Worm (Caenorhabditis elegans) whole organism, mixed stage, embryonic: ENCODE measurements around the gene Y67D8A.2.

ENCODE experiments used
- M03D4.4 ChIP-seq: sonication (generic microtip); optimal IDR thresholded peaks from 2 replicates; lab custom pipeline; 2017; ENCODE audit warnings: mild to moderate bottlenecking, missing genetic modification characterization, missing compliant biosample characterization
- bed-3 ChIP-seq: fragments of 200-800 bp; sonication (Bioruptor generic); optimal IDR thresholded peaks from 3 replicates; lab custom pipeline; 2018; ENCODE audit warnings: mild to moderate bottlenecking, missing genetic modification characterization, moderate library complexity, missing compliant biosample characterization
- blmp-1 ChIP-seq: fragments of 150-350 bp; optimal IDR thresholded peaks from 2 replicates; lab custom pipeline; 2014; ENCODE audit warnings: missing biosample characterization, missing genetic modification characterization
- ceh-39 ChIP-seq: fragments of 150-350 bp; optimal IDR thresholded peaks from 2 replicates; lab custom pipeline; 2014; ENCODE audit warnings: missing biosample characterization, missing genetic modification characterization
- ceh-43 ChIP-seq: fragments of 200-800 bp; sonication (Bioruptor generic); optimal IDR thresholded peaks from 2 replicates; lab custom pipeline; 2018; ENCODE audit warnings: mild to moderate bottlenecking, missing genetic modification characterization, moderate library complexity, missing compliant biosample characterization
- ceh-83 ChIP-seq: fragments of 200-800 bp; sonication (Bioruptor generic); optimal IDR thresholded peaks from 2 replicates; lab custom pipeline; 2018; ENCODE audit warnings: mild to moderate bottlenecking, missing genetic modification characterization, missing compliant biosample characterization
- ces-1 ChIP-seq: fragments of 150-350 bp; optimal IDR thresholded peaks from 2 replicates; lab custom pipeline; 2014; ENCODE audit warnings: missing biosample characterization, missing genetic modification reagents, missing genetic modification characterization
- cnd-1 ChIP-seq: fragments of 200-800 bp; sonication (Bioruptor generic); optimal IDR thresholded peaks from 2 replicates; lab custom pipeline; 2018; ENCODE audit warnings: mild to moderate bottlenecking, missing genetic modification characterization, missing compliant biosample characterization
- drap-1 ChIP-seq: fragments of 200-800 bp; sonication (Bioruptor generic); optimal IDR thresholded peaks from 3 replicates; lab custom pipeline; 2018; ENCODE audit warnings: mild to moderate bottlenecking, missing genetic modification characterization, missing compliant biosample characterization
- elt-1 ChIP-seq: sonication (generic microtip); optimal IDR thresholded peaks from 2 replicates; lab custom pipeline; 2017; ENCODE audit warnings: missing genetic modification characterization, mild to moderate bottlenecking, missing compliant biosample characterization, antibody characterized with exemption, moderate library complexity, borderline replicate concordance; ENCODE audit not compliant: insufficient read depth
- elt-3 ChIP-seq: fragments of 150-350 bp; optimal IDR thresholded peaks from 2 replicates; lab custom pipeline; 2014; ENCODE audit warnings: missing biosample characterization, missing genetic modification characterization
- flh-1 ChIP-seq: fragments of 200-800 bp; sonication (Bioruptor generic); optimal IDR thresholded peaks from 2 replicates; lab custom pipeline; 2018; ENCODE audit warnings: mild to moderate bottlenecking, missing genetic modification characterization, moderate library complexity, missing compliant biosample characterization
- ham-2 ChIP-seq: fragments of 200-800 bp; sonication (Bioruptor generic); optimal IDR thresholded peaks from 2 replicates; lab custom pipeline; 2018; ENCODE audit warnings: mild to moderate bottlenecking, missing genetic modification characterization, missing compliant biosample characterization
- hlh-1 ChIP-seq: fragments of 150-350 bp; optimal IDR thresholded peaks from 2 replicates; lab custom pipeline; 2014; ENCODE audit warnings: missing biosample characterization, missing genetic modification reagents, missing genetic modification characterization
- lin-13 ChIP-seq: fragments of 150-350 bp; optimal IDR thresholded peaks from 2 replicates; lab custom pipeline; 2014; ENCODE audit warnings: missing biosample characterization, missing genetic modification characterization
- lin-32 ChIP-seq: fragments of 200-800 bp; sonication (Bioruptor generic); optimal IDR thresholded peaks from 2 replicates; lab custom pipeline; 2018; ENCODE audit warnings: mild to moderate bottlenecking, missing genetic modification characterization, missing compliant biosample characterization
- lsy-2 ChIP-seq: fragments of 150-350 bp; optimal IDR thresholded peaks from 2 replicates; lab custom pipeline; 2014; ENCODE audit warnings: missing biosample characterization, missing genetic modification characterization
- mab-5 ChIP-seq: fragments of 150-350 bp; optimal IDR thresholded peaks from 2 replicates; lab custom pipeline; 2014; ENCODE audit warnings: missing biosample characterization, missing genetic modification characterization
- mep-1 ChIP-seq: fragments of 150-350 bp; optimal IDR thresholded peaks from 2 replicates; lab custom pipeline; 2017; ENCODE audit warnings: missing biosample characterization, missing genetic modification reagents, missing genetic modification characterization, inconsistent platforms
- mls-2 ChIP-seq: sonication (generic microtip); optimal IDR thresholded peaks from 2 replicates; lab custom pipeline; 2016; ENCODE audit warnings: mild to moderate bottlenecking, missing genetic modification characterization, moderate library complexity, missing compliant biosample characterization
- nhr-12 ChIP-seq: fragments of 150-350 bp; optimal IDR thresholded peaks from 2 replicates; lab custom pipeline; 2014; ENCODE audit warnings: missing biosample characterization, missing genetic modification characterization
- nhr-2 ChIP-seq: fragments of 150-350 bp; optimal IDR thresholded peaks from 2 replicates; lab custom pipeline; 2014; ENCODE audit warnings: missing biosample characterization, missing genetic modification characterization
- nhr-237 ChIP-seq: fragments of 150-350 bp; optimal IDR thresholded peaks from 2 replicates; lab custom pipeline; 2014; ENCODE audit warnings: missing biosample characterization, missing genetic modification characterization
- nhr-28 ChIP-seq: fragments of 150-350 bp; optimal IDR thresholded peaks from 2 replicates; lab custom pipeline; 2014; ENCODE audit warnings: missing biosample characterization, missing genetic modification characterization
- nhr-76 ChIP-seq: sonication (generic microtip); optimal IDR thresholded peaks from 2 replicates; lab custom pipeline; 2017; ENCODE audit warnings: missing biosample characterization, missing genetic modification characterization
- pha-4 ChIP-seq: fragments of 150-350 bp; optimal IDR thresholded peaks from 2 replicates; lab custom pipeline; 2018; ENCODE audit warnings: missing biosample characterization, missing genetic modification reagents, missing genetic modification characterization
- sem-2 ChIP-seq: fragments of 200-800 bp; sonication (Bioruptor generic); optimal IDR thresholded peaks from 2 replicates; lab custom pipeline; 2018; ENCODE audit warnings: mild to moderate bottlenecking, missing genetic modification characterization, missing compliant biosample characterization
- snpc-4 ChIP-seq: fragments of 150-350 bp; optimal IDR thresholded peaks from 2 replicates; lab custom pipeline; 2014; ENCODE audit warnings: missing biosample characterization, missing genetic modification characterization
- sptf-1 ChIP-seq: sonication (generic microtip); optimal IDR thresholded peaks from 2 replicates; lab custom pipeline; 2017; ENCODE audit warnings: mild to moderate bottlenecking, missing genetic modification characterization, moderate library complexity, missing compliant biosample characterization
- tbx-8 ChIP-seq: fragments of 200-800 bp; sonication (Bioruptor generic); optimal IDR thresholded peaks from 2 replicates; lab custom pipeline; 2018; ENCODE audit warnings: mild to moderate bottlenecking, missing genetic modification characterization, moderate library complexity, missing compliant biosample characterization
- unc-120 ChIP-seq: sonication (generic microtip); optimal IDR thresholded peaks from 2 replicates; lab custom pipeline; 2017; ENCODE audit warnings: missing genetic modification characterization, missing compliant biosample characterization; ENCODE audit not compliant: poor library complexity, severe bottlenecking
- unc-39 ChIP-seq: fragments of 150-350 bp; optimal IDR thresholded peaks from 2 replicates; lab custom pipeline; 2014; ENCODE audit warnings: missing biosample characterization, missing genetic modification characterization
- unc-62 ChIP-seq: fragments of 150-350 bp; optimal IDR thresholded peaks from 2 replicates; lab custom pipeline; 2014; ENCODE audit warnings: missing biosample characterization, missing genetic modification reagents, missing genetic modification characterization
- zip-8 ChIP-seq: fragments of 150-350 bp; optimal IDR thresholded peaks from 2 replicates; lab custom pipeline; 2014; ENCODE audit warnings: missing biosample characterization, missing genetic modification characterization
- ztf-11 ChIP-seq: fragments of 150-350 bp; optimal IDR thresholded peaks from 2 replicates; lab custom pipeline; 2014; ENCODE audit warnings: missing biosample characterization, missing genetic modification characterization

The Y67D8A.2 gene

DNA sequence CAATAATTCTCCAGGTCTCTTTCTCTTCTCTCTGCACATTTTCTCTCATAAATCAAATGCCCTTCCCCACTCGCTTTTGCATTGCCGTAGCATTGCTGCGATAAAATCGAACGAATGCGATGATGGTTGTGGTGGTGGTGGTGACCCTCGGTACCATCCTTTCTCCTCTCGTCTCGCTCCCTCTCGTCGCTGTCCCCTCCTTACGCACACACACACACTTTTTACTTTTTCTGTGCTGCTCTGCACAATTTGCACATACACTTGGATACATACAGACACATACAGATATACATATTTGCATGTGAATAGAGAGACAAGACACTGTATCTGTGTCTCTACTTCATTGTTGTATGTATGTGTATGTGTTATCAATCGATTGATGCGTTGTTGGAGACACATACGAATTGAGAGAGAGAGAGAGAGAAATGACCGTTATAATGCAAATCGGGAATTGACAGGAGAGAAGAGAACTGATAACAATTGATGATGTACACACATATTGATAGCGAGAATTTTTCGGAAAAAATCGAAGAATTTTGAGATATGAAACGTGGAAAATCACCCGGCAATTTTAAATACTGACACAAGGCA is 5.4 kb downstream of the Y67D8A.2 start:
- TF ChIP-seq mls-2 (tag; lab: Kevin White, UChicago) (peak; percentile 45), unc-39 (tag; lab: Kevin White, UChicago) (no peak), elt-1 (tag; lab: Kevin White, UChicago) (peak; percentile 43), hlh-1 (peak; percentile 80), blmp-1 (tag; lab: Kevin White, UChicago) (no peak), pha-4 (peak; percentile 83), flh-1 (GFP tag; lab: Kevin White, UChicago) (no peak), cnd-1 (tag; lab: Kevin White, UChicago) (peak; percentile 34), ceh-43 (peak; percentile 48), bed-3 (GFP tag; lab: Kevin White, UChicago) (no peak), unc-120 (tag; lab: Kevin White, UChicago) (peak; percentile 81), nhr-12 (tag; lab: Kevin White, UChicago) (no peak), nhr-237 (tag; lab: Kevin White, UChicago) (peak; percentile 23), sptf-1 (tag; lab: Kevin White, UChicago) (no peak), unc-62 (GFP tag; lab: Kevin White, UChicago) (peak; percentile 92), snpc-4 (tag; lab: Kevin White, UChicago) (no peak), ces-1 (GFP tag; lab: Kevin White, UChicago) (no peak), lin-13 (tag; lab: Kevin White, UChicago) (peak; percentile 7), zip-8 (no peak), lin-32 (no peak), nhr-28 (peak; percentile 60), lsy-2 (tag; lab: Kevin White, UChicago) (peak; percentile 38), sem-2 (GFP tag; lab: Kevin White, UChicago) (no peak), drap-1 (GFP tag; lab: Kevin White, UChicago) (peak; percentile 61), nhr-76 (tag; lab: Kevin White, UChicago) (no peak), ztf-11 (no peak), elt-3 (tag; lab: Kevin White, UChicago) (peak; percentile 76), tbx-8 (GFP tag; lab: Kevin White, UChicago) (no peak), nhr-2 (peak; percentile 17), ham-2 (peak; percentile 79), mab-5 (tag; lab: Kevin White, UChicago) (peak; percentile 57), mep-1 (tag; lab: Kevin White, UChicago) (no peak), M03D4.4 (tag; lab: Kevin White, UChicago) (peak; percentile 45), ceh-83 (GFP tag; lab: Kevin White, UChicago) (no peak), ceh-39 (peak; percentile 58)

DNA sequence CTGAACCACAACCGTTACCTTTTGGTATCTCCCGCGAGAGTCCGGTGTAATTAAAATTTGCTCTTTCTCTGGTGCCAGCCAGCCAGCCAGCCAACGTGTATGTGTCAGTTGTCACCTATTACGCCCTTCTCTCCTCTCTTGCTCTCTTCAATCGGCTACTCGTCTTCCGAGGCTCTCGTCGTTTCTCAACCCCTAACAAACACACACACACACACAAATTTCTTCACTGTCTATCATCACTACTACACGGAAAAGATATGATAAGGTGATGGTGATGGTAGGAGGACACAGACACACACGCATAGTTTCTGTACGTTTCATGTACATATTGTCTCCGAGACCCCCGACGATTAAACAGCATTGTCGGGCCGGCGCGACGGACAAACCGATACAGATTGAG is 9.4 kb downstream of the Y67D8A.2 start:
- TF ChIP-seq lin-32 (peak; percentile 28), blmp-1 (tag; lab: Kevin White, UChicago) (no peak), elt-3 (tag; lab: Kevin White, UChicago) (no peak), ces-1 (GFP tag; lab: Kevin White, UChicago) (no peak), flh-1 (GFP tag; lab: Kevin White, UChicago) (no peak), sptf-1 (tag; lab: Kevin White, UChicago) (peak; percentile 20), unc-39 (tag; lab: Kevin White, UChicago) (no peak), nhr-76 (tag; lab: Kevin White, UChicago) (no peak), mep-1 (tag; lab: Kevin White, UChicago) (no peak), M03D4.4 (tag; lab: Kevin White, UChicago) (no peak), ceh-83 (GFP tag; lab: Kevin White, UChicago) (no peak), pha-4 (no peak), ztf-11 (no peak), nhr-2 (no peak), nhr-28 (no peak), hlh-1 (peak; percentile 96), unc-120 (tag; lab: Kevin White, UChicago) (peak; percentile 63), mab-5 (tag; lab: Kevin White, UChicago) (no peak), ceh-43 (no peak), zip-8 (no peak), nhr-12 (tag; lab: Kevin White, UChicago) (no peak), nhr-237 (tag; lab: Kevin White, UChicago) (no peak), tbx-8 (GFP tag; lab: Kevin White, UChicago) (no peak), mls-2 (tag; lab: Kevin White, UChicago) (no peak), unc-62 (GFP tag; lab: Kevin White, UChicago) (peak; percentile 77), drap-1 (GFP tag; lab: Kevin White, UChicago) (no peak), bed-3 (GFP tag; lab: Kevin White, UChicago) (no peak), elt-1 (tag; lab: Kevin White, UChicago) (no peak), lsy-2 (tag; lab: Kevin White, UChicago) (no peak), lin-13 (tag; lab: Kevin White, UChicago) (no peak), ceh-39 (no peak), ham-2 (peak; percentile 10), sem-2 (GFP tag; lab: Kevin White, UChicago) (no peak), snpc-4 (tag; lab: Kevin White, UChicago) (no peak), cnd-1 (tag; lab: Kevin White, UChicago) (no peak)
- TF ChIP-seq, all 35 proteins: peak for 6
